Worm (Caenorhabditis elegans) whole organism, L4 larva: ENCODE data around the gene R07E5.11.
"Not testable (repeated sequence)": the region's sequence is repeated elsewhere in the genome, so short reads cannot be mapped to it uniquely, and the experiment has no call there.

Experiments
- F10B5.3 ChIP-seq: sonication (generic microtip); optimal IDR thresholded peaks from 2 replicates; lab custom pipeline; 2016; ENCODE audit warnings: mild to moderate bottlenecking, missing genetic modification characterization, missing compliant biosample characterization
- F37D6.2 ChIP-seq: sonication (generic microtip); optimal IDR thresholded peaks from 2 replicates; lab custom pipeline; 2016; ENCODE audit warnings: mild to moderate bottlenecking, missing genetic modification characterization, missing compliant biosample characterization
- F44E2.7 ChIP-seq: fragments of 200-800 bp; sonication (Bioruptor generic); IDR thresholded peaks from 2 replicates; pipeline ENCODE4 v2.1.2; 2022; ENCODE audit warnings: missing genetic modification characterization, missing compliant biosample characterization
- T20F7.1 ChIP-seq: fragments of 200-800 bp; sonication (Bioruptor generic); optimal IDR thresholded peaks from 2 replicates; lab custom pipeline; 2018; ENCODE audit warnings: mild to moderate bottlenecking, missing genetic modification characterization, missing compliant biosample characterization
- T26A8.4 ChIP-seq: fragments of 200-800 bp; sonication (Bioruptor generic); IDR thresholded peaks from 2 replicates; pipeline ENCODE4 v1.3.6; 2022; ENCODE audit warnings: missing genetic modification characterization, missing compliant biosample characterization
- Y48G9A.11 ChIP-seq: fragments of 200-800 bp; sonication (Bioruptor generic); IDR thresholded peaks from 2 replicates; pipeline ENCODE4 v1.3.6; 2022; ENCODE audit warnings: missing genetic modification reagents, missing genetic modification characterization, missing compliant biosample characterization
- Y5F2A.4 ChIP-seq: fragments of 200-800 bp; sonication (Bioruptor generic); optimal IDR thresholded peaks from 2 replicates; lab custom pipeline; 2018; ENCODE audit warnings: mild to moderate bottlenecking, missing genetic modification characterization, missing compliant biosample characterization
- arid-1 ChIP-seq: fragments of 200-800 bp; sonication (Bioruptor generic); conservative IDR thresholded peaks from 2 replicates; pipeline ENCODE4 v1.3.6; 2022; ENCODE audit warnings: missing genetic modification reagents, missing genetic modification characterization, missing compliant biosample characterization
- ceh-20 ChIP-seq: fragments of 200-800 bp; sonication (Bioruptor generic); IDR thresholded peaks from 2 replicates; pipeline ENCODE4 v1.3.6; 2022; ENCODE audit warnings: missing genetic modification reagents, missing genetic modification characterization, missing compliant biosample characterization
- ctbp-1 ChIP-seq: fragments of 200-800 bp; sonication (Bioruptor generic); IDR thresholded peaks from 2 replicates; pipeline ENCODE4 v1.3.6; 2022; ENCODE audit warnings: missing genetic modification reagents, missing genetic modification characterization, missing compliant biosample characterization
- daf-19 ChIP-seq: fragments of 200-800 bp; sonication (Bioruptor generic); conservative IDR thresholded peaks from 2 replicates; pipeline ENCODE4 v1.3.6; 2022; ENCODE audit warnings: missing genetic modification characterization, missing compliant biosample characterization
- dmd-6 ChIP-seq: fragments of 200-800 bp; sonication (Bioruptor generic); IDR thresholded peaks from 2 replicates; pipeline ENCODE4 v1.3.6; 2022; ENCODE audit warnings: missing genetic modification reagents, missing genetic modification characterization, missing compliant biosample characterization
- dmd-8 ChIP-seq: fragments of 200-800 bp; sonication (Bioruptor generic); IDR thresholded peaks from 2 replicates; pipeline ENCODE4 v1.3.6; 2022; ENCODE audit warnings: missing genetic modification characterization, missing compliant biosample characterization
- dmd-9 ChIP-seq: fragments of 200-800 bp; sonication (Bioruptor generic); IDR thresholded peaks from 2 replicates; pipeline ENCODE4 v1.3.6; 2022; ENCODE audit warnings: missing genetic modification reagents, missing genetic modification characterization, missing compliant biosample characterization
- egl-43 ChIP-seq: fragments of 200-800 bp; sonication (Bioruptor generic); IDR thresholded peaks from 2 replicates; pipeline ENCODE4 v1.3.6; 2022; ENCODE audit warnings: missing genetic modification reagents, missing genetic modification characterization, missing compliant biosample characterization
- hif-1 ChIP-seq, 2 experiments: sonication (generic microtip); optimal IDR thresholded peaks; 2 replicates each; lab custom pipeline; 2016 to 2017; ENCODE audit warnings: missing compliant biosample characterization in 2 of 2, missing genetic modification characterization in 2 of 2, missing genetic modification reagents in 2 of 2, missing genotype in 2 of 2, mild to moderate bottlenecking in 1 of 2
- hlh-11 ChIP-seq: fragments of 200-800 bp; sonication (Bioruptor generic); optimal IDR thresholded peaks from 2 replicates; lab custom pipeline; 2018; ENCODE audit warnings: mild to moderate bottlenecking, missing genetic modification characterization, missing compliant biosample characterization
- lim-7 ChIP-seq: fragments of 200-800 bp; sonication (Bioruptor generic); IDR thresholded peaks from 2 replicates; pipeline ENCODE4 v1.3.6; 2022; ENCODE audit warnings: missing genetic modification characterization, missing compliant biosample characterization
- lin-1 ChIP-seq: fragments of 200-800 bp; sonication (Bioruptor generic); IDR thresholded peaks from 2 replicates; pipeline ENCODE4 v1.3.6; 2022; ENCODE audit warnings: missing genetic modification reagents, missing genetic modification characterization, missing compliant biosample characterization
- lin-13 ChIP-seq: fragments of 150-350 bp; optimal IDR thresholded peaks from 2 replicates; lab custom pipeline; 2014; ENCODE audit warnings: missing biosample characterization, missing genetic modification reagents, missing genetic modification characterization
- lin-38 ChIP-seq: fragments of 200-800 bp; sonication (Bioruptor generic); IDR thresholded peaks from 2 replicates; pipeline ENCODE4 v1.3.6; 2022; ENCODE audit warnings: missing genetic modification reagents, missing genetic modification characterization, missing compliant biosample characterization
- lir-3 ChIP-seq: sonication (generic microtip); optimal IDR thresholded peaks from 2 replicates; lab custom pipeline; 2016; ENCODE audit warnings: mild to moderate bottlenecking, missing genetic modification characterization, missing compliant biosample characterization
- lsy-2 ChIP-seq, 2 experiments: fragments of 150-350 bp in 1 of 2; sonication (generic microtip) in 1 of 2; optimal IDR thresholded peaks; 2 replicates each; lab custom pipeline; 2014 to 2017; ENCODE audit warnings: missing biosample characterization in 2 of 2, missing genetic modification characterization in 2 of 2
- madf-9 ChIP-seq: fragments of 200-800 bp; sonication (Bioruptor generic); conservative IDR thresholded peaks from 2 replicates; pipeline ENCODE4 v1.3.6; 2022; ENCODE audit warnings: missing genetic modification reagents, missing genetic modification characterization, missing compliant biosample characterization
- mdt-29 ChIP-seq: fragments of 200-800 bp; sonication (Bioruptor generic); IDR thresholded peaks from 2 replicates; pipeline ENCODE4 v1.3.6; 2022; ENCODE audit warnings: missing genetic modification reagents, missing genetic modification characterization, missing compliant biosample characterization
- nhr-102 ChIP-seq: sonication (generic microtip); optimal IDR thresholded peaks from 2 replicates; lab custom pipeline; 2016; ENCODE audit warnings: mild to moderate bottlenecking, missing genetic modification characterization, moderate library complexity, missing compliant biosample characterization
- nhr-111 ChIP-seq: fragments of 200-800 bp; sonication (Bioruptor generic); optimal IDR thresholded peaks from 2 replicates; lab custom pipeline; 2018; ENCODE audit warnings: mild to moderate bottlenecking, missing genetic modification characterization, missing compliant biosample characterization
- nhr-25 ChIP-seq: sonication (generic microtip); optimal IDR thresholded peaks from 2 replicates; lab custom pipeline; 2017; ENCODE audit warnings: missing genetic modification characterization, mild to moderate bottlenecking, missing compliant biosample characterization, antibody characterized with exemption, moderate library complexity, borderline replicate concordance; ENCODE audit not compliant: insufficient read depth
- nhr-28 ChIP-seq: fragments of 150-350 bp; optimal IDR thresholded peaks from 2 replicates; lab custom pipeline; 2014; ENCODE audit warnings: missing biosample characterization, missing genetic modification characterization
- nhr-48 ChIP-seq: sonication (generic microtip); optimal IDR thresholded peaks from 2 replicates; lab custom pipeline; 2016; ENCODE audit warnings: mild to moderate bottlenecking, missing genetic modification characterization, missing compliant biosample characterization
- pha-4 ChIP-seq, 2 experiments: fragments of 150-350 bp in 1 of 2; fragments of 200-800 bp in 1 of 2; sonication (Bioruptor generic) in 1 of 2; IDR thresholded peaks in 1 of 2; optimal IDR thresholded peaks in 1 of 2; 2 replicates each; pipeline versions ENCODE4 v1.3.6 to Lab custom; 2014 to 2022; ENCODE audit warnings: missing genetic modification characterization in 2 of 2, missing genetic modification reagents in 2 of 2, missing biosample characterization in 1 of 2, missing compliant biosample characterization in 1 of 2
- pqm-1 ChIP-seq: sonication (generic microtip); optimal IDR thresholded peaks from 2 replicates; lab custom pipeline; 2017; ENCODE audit warnings: missing biosample characterization, missing genetic modification characterization
- set-16 ChIP-seq: fragments of 200-800 bp; sonication (Bioruptor generic); IDR thresholded peaks from 2 replicates; pipeline ENCODE4 v1.3.6; 2022; ENCODE audit warnings: missing genetic modification reagents, missing genetic modification characterization, missing compliant biosample characterization
- spr-3 ChIP-seq: fragments of 200-800 bp; sonication (Bioruptor generic); optimal IDR thresholded peaks from 2 replicates; lab custom pipeline; 2018; ENCODE audit warnings: mild to moderate bottlenecking, missing genetic modification characterization, missing compliant biosample characterization
- tra-1 ChIP-seq: fragments of 200-800 bp; sonication (Bioruptor generic); IDR thresholded peaks from 2 replicates; pipeline ENCODE4 v1.3.6; 2022; ENCODE audit warnings: missing genetic modification reagents, missing genetic modification characterization, missing compliant biosample characterization
- unc-62 ChIP-seq, 3 experiments: fragments of 150-350 bp in 1 of 3; sonication (generic microtip); optimal IDR thresholded peaks in 2 of 3; peaks in 1 of 3; 1 replicate in 1 of 3; 2 replicates in 2 of 3; lab custom pipeline; 2014 to 2017; ENCODE audit warnings: missing biosample characterization in 3 of 3, missing genetic modification characterization in 3 of 3, missing genetic modification reagents in 3 of 3, missing genotype in 1 of 3
- zfp-3 ChIP-seq: fragments of 200-800 bp; sonication (Bioruptor generic); conservative IDR thresholded peaks from 2 replicates; pipeline ENCODE4 v1.3.6; 2022; ENCODE audit warnings: missing genetic modification reagents, missing genetic modification characterization, missing compliant biosample characterization
- zip-11 ChIP-seq: fragments of 200-800 bp; sonication (Bioruptor generic); IDR thresholded peaks from 2 replicates; pipeline ENCODE4 v1.3.6; 2022; ENCODE audit warnings: missing genetic modification characterization, missing compliant biosample characterization
- zip-2 ChIP-seq: fragments of 150-350 bp; optimal IDR thresholded peaks from 2 replicates; lab custom pipeline; 2014; ENCODE audit warnings: missing biosample characterization, missing genetic modification characterization

Gene R07E5.11

ce11 chrIII:4378600-4379293, 36.3 kb downstream of the R07E5.11 start (continued):
- TF ChIP-seq T20F7.1 (GFP tag; lab: Kevin White, UChicago) = peak; percentile 57
- TF ChIP-seq Y5F2A.4 = peak; percentile 19
- TF ChIP-seq dmd-9 (GFP tag; lab: Robert Waterston, UW) = 0 out of 2 replicates have a peak, but pooled peaks have one; percentile 30
- TF ChIP-seq Y48G9A.11 (GFP tag; lab: Robert Waterston, UW) = 0 out of 2 replicates have a peak, but pooled peaks have one; percentile 7
- peak; percentile 91 for TF ChIP-seq set-16 (GFP tag; lab: Robert Waterston, UW)
- TF ChIP-seq T26A8.4 (GFP tag; lab: Robert Waterston, UW) = peak; percentile 89
- peak; percentile 69 for TF ChIP-seq ctbp-1
- 0 out of 2 replicates have a peak, but pooled peaks have one; percentile 34 for TF ChIP-seq zfp-3 (GFP tag; lab: Robert Waterston, UW)
- TF ChIP-seq hif-1 (tag; optimal IDR thresholded peaks at IDR 0.05; lab: Kevin White, UChicago) = peak in 1 of 2 experiments; percentile 54
- peak; percentile 79 for TF ChIP-seq egl-43 (GFP tag; lab: Robert Waterston, UW)
- peak; percentile 82 for TF ChIP-seq pha-4 (GFP tag; IDR thresholded peaks at IDR 0.05; lab: Robert Waterston, UW)
- not testable (repeated sequence) for TF ChIP-seq pha-4, unc-62 (tag; optimal IDR thresholded peaks at IDR 0.05; lab: Kevin White, UChicago)
- TF ChIP-seq lin-38 (GFP tag; lab: Robert Waterston, UW) = peak; percentile 72
- TF ChIP-seq zip-2 (tag; lab: Kevin White, UChicago) = peak; percentile 45
- peak; percentile 63 for TF ChIP-seq dmd-6 (GFP tag; lab: Robert Waterston, UW)
- TF ChIP-seq lin-1 (GFP tag; lab: Robert Waterston, UW) = peak; percentile 63
- TF ChIP-seq lim-7 (GFP tag; lab: Robert Waterston, UW) = peak; percentile 65
- peak; percentile 75 for TF ChIP-seq lir-3 (tag; lab: Kevin White, UChicago)
- peak; percentile 78 for TF ChIP-seq hlh-11 (tag; lab: Kevin White, UChicago)
- peak; percentile 56; the same call in 1 of the 2 replicates for TF ChIP-seq madf-9
- peak in 1 of 2 experiments; percentile 64 for TF ChIP-seq lsy-2 (tag; optimal IDR thresholded peaks at IDR 0.05; lab: Kevin White, UChicago)
- TF ChIP-seq spr-3 (GFP tag; lab: Kevin White, UChicago) = peak; percentile 44
- TF ChIP-seq zip-11 = peak; percentile 46; the same call in 1 of the 2 replicates
- peak; percentile 38 for TF ChIP-seq lin-13
- TF ChIP-seq nhr-28 (tag; lab: Kevin White, UChicago) = peak; percentile 18
- peak; percentile 68 for TF ChIP-seq arid-1 (GFP tag; lab: Robert Waterston, UW)
- TF ChIP-seq nhr-111 = peak; percentile 69
- peak; percentile 70 for TF ChIP-seq pqm-1 (tag; lab: Kevin White, UChicago)
- TF ChIP-seq nhr-48 (tag; lab: Kevin White, UChicago) = peak; percentile 77
- TF ChIP-seq tra-1 (GFP tag; lab: Robert Waterston, UW) = peak; percentile 64
- TF ChIP-seq dmd-8 = peak; percentile 75; the same call in 1 of the 2 replicates
- peak; percentile 79 for TF ChIP-seq nhr-25 (tag; lab: Kevin White, UChicago)
- 0 out of 2 replicates have a peak, but pooled peaks have one; percentile 57 for TF ChIP-seq daf-19 (GFP tag; lab: Robert Waterston, UW)
- peak in 1 of 2 experiments; percentile 66 for TF ChIP-seq unc-62 (GFP tag; optimal IDR thresholded peaks at IDR 0.05 in 1 of 2; lab: Kevin White, UChicago)
- 0 out of 2 replicates have a peak, but pooled peaks have one; percentile 17 for TF ChIP-seq mdt-29
- TF ChIP-seq F37D6.2 (tag; lab: Kevin White, UChicago) = peak; percentile 34
- peak; percentile 68; the same call in 1 of the 2 replicates for TF ChIP-seq F44E2.7 (GFP tag; lab: Robert Waterston, UW)
- peak; percentile 73 for TF ChIP-seq ceh-20 (GFP tag; lab: Robert Waterston, UW)
- TF ChIP-seq nhr-102 (tag; lab: Kevin White, UChicago) = peak; percentile 61
- TF ChIP-seq F10B5.3 = peak; percentile 68
